Fruit fly (Drosophila melanogaster): ENCODE measurements around the gene nesd.
A peak's percentile ranks its signal among the peaks of the same experiment; 100 is the strongest.

DNA sequence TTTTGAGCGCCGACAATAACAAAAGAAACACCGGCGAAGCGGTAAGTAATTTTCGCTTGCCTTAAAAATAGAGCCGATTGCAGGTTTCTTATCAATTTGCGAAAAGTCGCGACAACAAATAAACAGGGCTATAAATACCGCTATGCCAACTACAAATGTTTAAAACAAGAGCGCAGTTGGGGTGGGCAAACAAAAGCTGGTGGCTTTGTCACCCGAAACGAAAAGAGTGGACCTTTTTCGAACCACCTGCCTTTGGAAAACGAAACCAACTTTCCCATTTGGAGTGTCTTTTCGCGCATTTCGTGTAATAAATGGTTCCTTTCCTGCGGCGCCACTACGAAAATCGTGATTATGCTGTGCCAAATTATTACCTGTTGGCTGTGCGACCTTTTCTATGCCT lies 4.4 kb downstream of the nesd start:
- no peak for TF ChIP-seq CG8478 (optimal IDR thresholded peaks at IDR 0.05)
- TF ChIP-seq CTCF (optimal IDR thresholded peaks at IDR 0.05) = peak in 1 of 2 experiments; percentile 2
